Worm (Caenorhabditis elegans) whole organism, early embryonic: Measurements from ENCODE around the gene clec-247.

ENCODE experiments used
- ama-1 ChIP-seq: fragments of 150-350 bp; optimal IDR thresholded peaks from 2 replicates; lab custom pipeline; 2014
- ceh-13 ChIP-seq: fragments of 200-800 bp; sonication (Bioruptor generic); optimal IDR thresholded peaks from 2 replicates; lab custom pipeline; 2018; ENCODE audit warnings: mild to moderate bottlenecking, missing genetic modification characterization, missing compliant biosample characterization
- hmg-4 ChIP-seq: fragments of 200-800 bp; sonication (Bioruptor generic); optimal IDR thresholded peaks from 2 replicates; lab custom pipeline; 2018; ENCODE audit warnings: mild to moderate bottlenecking, missing genetic modification characterization, missing compliant biosample characterization

DNA sequence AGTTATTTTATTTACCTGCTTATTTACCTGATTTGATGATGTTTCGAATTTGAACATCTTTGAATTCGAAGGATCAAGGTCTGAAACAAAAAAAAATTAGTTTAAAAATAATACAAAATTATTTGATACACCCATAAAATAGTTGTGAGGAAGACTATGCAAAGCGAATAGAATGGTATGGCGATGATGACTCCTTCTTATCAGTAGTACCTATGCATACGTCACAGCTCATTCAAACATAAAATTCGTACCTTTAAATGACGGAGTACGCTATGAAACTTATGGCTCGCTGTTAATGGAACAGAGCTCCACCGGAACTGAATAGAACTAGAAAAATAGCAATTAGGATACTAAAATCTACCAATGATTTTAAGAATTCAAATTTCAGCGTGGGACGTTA, 30.5 kb upstream of the clec-247 start, which contains the start of gene R10E8.1:
- TF ChIP-seq ama-1 (lab: Kevin White, UChicago) (no peak), ceh-13 (GFP tag; lab: Kevin White, UChicago) (no peak), hmg-4 (GFP tag; lab: Kevin White, UChicago) (no peak)
